Worm (Caenorhabditis elegans) whole organism, young adult: ENCODE data around the gene sfxn-1.3.

ENCODE experiments used
- akir-1 ChIP-seq: fragments of 200-800 bp; sonication (Bioruptor generic); optimal IDR thresholded peaks from 2 replicates; lab custom pipeline; 2018; ENCODE audit warnings: mild to moderate bottlenecking, missing genetic modification characterization, moderate library complexity, missing compliant biosample characterization
- ama-1 ChIP-seq, 3 experiments: fragments of 150-350 bp in 1 of 3; sonication (generic microtip) in 2 of 3; optimal IDR thresholded peaks; 2 replicates each; lab custom pipeline; 2014 to 2018; ENCODE audit warnings: missing biosample characterization in 2 of 3, missing genetic modification characterization in 2 of 3, missing genetic modification reagents in 2 of 3
- madf-10 ChIP-seq: sonication (generic microtip); optimal IDR thresholded peaks from 2 replicates; lab custom pipeline; 2016; ENCODE audit warnings: mild to moderate bottlenecking, missing genetic modification characterization, missing compliant biosample characterization
- madf-8 ChIP-seq: fragments of 200-800 bp; sonication (Bioruptor generic); conservative IDR thresholded peaks from 2 replicates; pipeline ENCODE4 v1.3.6; 2022; ENCODE audit warnings: missing genetic modification reagents, missing genetic modification characterization, missing compliant biosample characterization
- sea-2 ChIP-seq: fragments of 200-800 bp; sonication (Bioruptor generic); IDR thresholded peaks from 2 replicates; pipeline ENCODE4 v1.3.6; 2022; ENCODE audit warnings: missing genetic modification characterization, missing compliant biosample characterization
- snpc-4 ChIP-seq, 5 experiments: fragments of 150-350 bp in 1 of 5; sonication (generic microtip) in 4 of 5; optimal IDR thresholded peaks; 2 replicates each; lab custom pipeline; 2014 to 2018; ENCODE audit warnings: missing genetic modification characterization in 5 of 5, missing biosample characterization in 3 of 5, antibody characterized with exemption in 2 of 5, mild to moderate bottlenecking in 2 of 5, missing compliant biosample characterization in 2 of 5, missing genotype in 2 of 5, moderate library complexity in 2 of 5, missing genetic modification reagents in 1 of 5
- unc-62 ChIP-seq: fragments of 150-350 bp; optimal IDR thresholded peaks from 2 replicates; lab custom pipeline; 2014; ENCODE audit warnings: missing biosample characterization, missing genetic modification reagents, missing genetic modification characterization
- xnd-1 ChIP-seq: sonication (generic microtip); optimal IDR thresholded peaks from 2 replicates; lab custom pipeline; 2016; ENCODE audit warnings: missing genotype, missing genetic modification reagents, missing genetic modification characterization, missing compliant biosample characterization
- ztf-3 ChIP-seq: fragments of 200-800 bp; sonication (Bioruptor generic); optimal IDR thresholded peaks from 2 replicates; lab custom pipeline; 2018; ENCODE audit warnings: mild to moderate bottlenecking, missing genetic modification characterization, missing compliant biosample characterization

ce11 chrV:15698099-15698498 lies 28.5 kb upstream of the sfxn-1.3 start, which contains the start of gene srx-29:
- TF ChIP-seq xnd-1 (tag; lab: Kevin White, UChicago) (no peak), ztf-3 (GFP tag; lab: Kevin White, UChicago) (no peak), madf-8 (GFP tag; lab: Robert Waterston, UW) (no peak), unc-62 (GFP tag; lab: Kevin White, UChicago) (no peak), madf-10 (tag; lab: Kevin White, UChicago) (no peak), sea-2 (GFP tag; lab: Robert Waterston, UW) (no peak), akir-1 (GFP tag; lab: Kevin White, UChicago) (no peak), ama-1 (optimal IDR thresholded peaks at IDR 0.05; lab: Kevin White, UChicago) (no peak), ama-1 (GFP tag; optimal IDR thresholded peaks at IDR 0.05; lab: Kevin White, UChicago) (no peak), snpc-4 (GFP tag; optimal IDR thresholded peaks at IDR 0.05; lab: Kevin White, UChicago) (no peak), snpc-4 (tag; optimal IDR thresholded peaks at IDR 0.05; lab: Kevin White, UChicago) (no peak)
